Worm (Caenorhabditis elegans) whole organism, L4 larva: ENCODE results near the gene nhr-262.

Experiments
- F37D6.2 ChIP-seq: sonication (generic microtip); optimal IDR thresholded peaks from 2 replicates; lab custom pipeline; 2016; ENCODE audit warnings: mild to moderate bottlenecking, missing genetic modification characterization, missing compliant biosample characterization
- R02D3.7 ChIP-seq: fragments of 150-350 bp; sonication (generic microtip); optimal IDR thresholded peaks from 3 replicates; lab custom pipeline; 2014; ENCODE audit warnings: missing biosample characterization, missing genetic modification characterization
- attf-4 ChIP-seq: sonication (generic microtip); optimal IDR thresholded peaks from 3 replicates; lab custom pipeline; 2017; ENCODE audit warnings: missing biosample characterization, missing genetic modification characterization
- ceh-82 ChIP-seq: sonication (generic microtip); optimal IDR thresholded peaks from 2 replicates; lab custom pipeline; 2017; ENCODE audit warnings: missing biosample characterization, missing genetic modification characterization
- dmd-6 ChIP-seq: fragments of 200-800 bp; sonication (Bioruptor generic); IDR thresholded peaks from 2 replicates; pipeline ENCODE4 v1.3.6; 2022; ENCODE audit warnings: missing genetic modification reagents, missing genetic modification characterization, missing compliant biosample characterization
- dpl-1 ChIP-seq: fragments of 150-350 bp; optimal IDR thresholded peaks from 2 replicates; lab custom pipeline; 2014; ENCODE audit warnings: missing biosample characterization, missing genetic modification reagents, missing genetic modification characterization
- duxl-1 ChIP-seq: sonication (generic microtip); optimal IDR thresholded peaks from 2 replicates; lab custom pipeline; 2016; ENCODE audit warnings: mild to moderate bottlenecking, missing genetic modification characterization, moderate library complexity, missing compliant biosample characterization; ENCODE audit not compliant: poor library complexity
- fkh-10 ChIP-seq: fragments of 150-350 bp; optimal IDR thresholded peaks from 2 replicates; lab custom pipeline; 2014; ENCODE audit warnings: missing biosample characterization, missing genetic modification reagents, missing genetic modification characterization
- hmg-1.1 ChIP-seq: fragments of 200-800 bp; sonication (Bioruptor generic); IDR thresholded peaks from 2 replicates; pipeline ENCODE4 v1.3.6; 2022; ENCODE audit warnings: missing genetic modification reagents, missing genetic modification characterization, missing compliant biosample characterization
- lin-1 ChIP-seq: fragments of 200-800 bp; sonication (Bioruptor generic); IDR thresholded peaks from 2 replicates; pipeline ENCODE4 v1.3.6; 2022; ENCODE audit warnings: missing genetic modification reagents, missing genetic modification characterization, missing compliant biosample characterization
- lin-13 ChIP-seq: fragments of 150-350 bp; optimal IDR thresholded peaks from 2 replicates; lab custom pipeline; 2014; ENCODE audit warnings: missing biosample characterization, missing genetic modification reagents, missing genetic modification characterization
- lin-15B ChIP-seq: fragments of 150-350 bp; sonication (generic microtip); optimal IDR thresholded peaks from 3 replicates; lab custom pipeline; 2014; ENCODE audit warnings: missing biosample characterization, missing genetic modification characterization
- madf-9 ChIP-seq: fragments of 200-800 bp; sonication (Bioruptor generic); conservative IDR thresholded peaks from 2 replicates; pipeline ENCODE4 v1.3.6; 2022; ENCODE audit warnings: missing genetic modification reagents, missing genetic modification characterization, missing compliant biosample characterization
- mdl-1 ChIP-seq, 2 experiments: fragments of 150-350 bp in 1 of 2; sonication (generic microtip) in 1 of 2; optimal IDR thresholded peaks; 2 replicates each; lab custom pipeline; 2014 to 2017; ENCODE audit warnings: missing biosample characterization in 2 of 2, missing genetic modification characterization in 2 of 2
- mxl-3 ChIP-seq: fragments of 200-800 bp; sonication (Bioruptor generic); optimal IDR thresholded peaks from 2 replicates; lab custom pipeline; 2018; ENCODE audit warnings: mild to moderate bottlenecking, missing genetic modification characterization, missing compliant biosample characterization
- nhr-41 ChIP-seq: fragments of 200-800 bp; sonication (Bioruptor generic); IDR thresholded peaks from 2 replicates; pipeline ENCODE4 v1.3.6; 2022; ENCODE audit warnings: missing genetic modification reagents, missing genetic modification characterization, missing compliant biosample characterization
- nhr-6 ChIP-seq: fragments of 150-350 bp; optimal IDR thresholded peaks from 2 replicates; lab custom pipeline; 2014; ENCODE audit warnings: missing biosample characterization, missing genetic modification characterization
- saeg-2 ChIP-seq: fragments of 200-800 bp; sonication (Bioruptor generic); IDR thresholded peaks from 2 replicates; pipeline ENCODE4 v1.3.6; 2022; ENCODE audit warnings: missing genetic modification reagents, missing genetic modification characterization, missing compliant biosample characterization
- skn-1 ChIP-seq: fragments of 150-350 bp; optimal IDR thresholded peaks from 2 replicates; lab custom pipeline; 2014; ENCODE audit warnings: missing biosample characterization, missing genetic modification characterization
- spr-3 ChIP-seq: fragments of 200-800 bp; sonication (Bioruptor generic); optimal IDR thresholded peaks from 2 replicates; lab custom pipeline; 2018; ENCODE audit warnings: mild to moderate bottlenecking, missing genetic modification characterization, missing compliant biosample characterization
- unc-130 ChIP-seq: sonication (generic microtip); optimal IDR thresholded peaks from 2 replicates; lab custom pipeline; 2016; ENCODE audit warnings: missing genetic modification reagents, missing genetic modification characterization, missing compliant biosample characterization
- vab-7 ChIP-seq: fragments of 200-800 bp; sonication (Bioruptor generic); IDR thresholded peaks from 2 replicates; pipeline ENCODE4 v1.3.6; 2022; ENCODE audit warnings: missing genetic modification reagents, missing genetic modification characterization, missing compliant biosample characterization
- zag-1 ChIP-seq: fragments of 150-350 bp; optimal IDR thresholded peaks from 2 replicates; lab custom pipeline; 2014; ENCODE audit warnings: missing biosample characterization, missing genetic modification characterization
- zip-2 ChIP-seq: fragments of 150-350 bp; optimal IDR thresholded peaks from 2 replicates; lab custom pipeline; 2014; ENCODE audit warnings: missing biosample characterization, missing genetic modification characterization
- ztf-7 ChIP-seq: fragments of 150-350 bp; optimal IDR thresholded peaks from 2 replicates; lab custom pipeline; 2014; ENCODE audit warnings: missing biosample characterization, missing genetic modification characterization

nhr-262 gene

ce11 chrV:16951504-16951903 lies 46.8 kb downstream of the nhr-262 start, which contains the start of gene clec-238:
Gene clec-238 (plus strand): TSS chrV:16951804.
- TF ChIP-seq vab-7 (GFP tag; lab: Robert Waterston, UW), result no peak
- no peak for TF ChIP-seq spr-3 (GFP tag; lab: Kevin White, UChicago)
- TF ChIP-seq dmd-6 (GFP tag; lab: Robert Waterston, UW), result no peak
- no peak for TF ChIP-seq attf-4
- no peak for TF ChIP-seq saeg-2 (GFP tag; lab: Robert Waterston, UW)
- TF ChIP-seq dpl-1 (GFP tag; lab: Kevin White, UChicago), result no peak
- TF ChIP-seq zip-2 (tag; lab: Kevin White, UChicago), result no peak
- TF ChIP-seq lin-1 (GFP tag; lab: Robert Waterston, UW), result no peak
- TF ChIP-seq zag-1 (tag; lab: Kevin White, UChicago), result no peak

ce11 chrV:16954766-16955165 lies 50.1 kb downstream of the nhr-262 start, which contains the start of gene srh-206:
Gene srh-206 (minus strand): TSS chrV:16954866.
- no peak for TF ChIP-seq nhr-6 (tag; lab: Kevin White, UChicago)

- no peak for TF ChIP-seq lin-13
- no peak for TF ChIP-seq nhr-41 (GFP tag; lab: Robert Waterston, UW)
- no peak for TF ChIP-seq attf-4
- no peak for TF ChIP-seq hmg-1.1
- no peak for TF ChIP-seq spr-3 (GFP tag; lab: Kevin White, UChicago)
- TF ChIP-seq duxl-1, result no peak
- no peak for TF ChIP-seq ztf-7 (tag; lab: Kevin White, UChicago)
- TF ChIP-seq madf-9 (GFP tag; lab: Robert Waterston, UW), result no peak
- TF ChIP-seq lin-15B (tag; lab: Kevin White, UChicago), result no peak
- TF ChIP-seq mxl-3 (GFP tag; lab: Kevin White, UChicago), result no peak
- no peak for TF ChIP-seq nhr-6 (tag; lab: Kevin White, UChicago)
- TF ChIP-seq skn-1 (tag; lab: Kevin White, UChicago), result no peak
- TF ChIP-seq F37D6.2 (tag; lab: Kevin White, UChicago), result no peak
- no peak for TF ChIP-seq unc-130 (GFP tag; lab: Kevin White, UChicago)
- no peak for TF ChIP-seq fkh-10
- TF ChIP-seq mdl-1 (tag; optimal IDR thresholded peaks at IDR 0.05; lab: Kevin White, UChicago), result no peak
- no peak for TF ChIP-seq R02D3.7 (tag; lab: Kevin White, UChicago)
- TF ChIP-seq ceh-82 (tag; lab: Kevin White, UChicago), result no peak
Measured at ce11 chrV:16956229-16956628, 51.5 kb downstream of the nhr-262 start, which contains the start of gene clec-239. Gene clec-239 (plus strand): TSS chrV:16956529.
